Worm (Caenorhabditis elegans) whole organism, early embryonic: ENCODE measurements around the gene spo-11.

Source experiments
- B0310.2 ChIP-seq: sonication (generic microtip); optimal IDR thresholded peaks from 2 replicates; lab custom pipeline; 2016; ENCODE audit warnings: mild to moderate bottlenecking, missing genetic modification characterization, missing compliant biosample characterization
- ama-1 ChIP-seq: fragments of 150-350 bp; optimal IDR thresholded peaks from 2 replicates; lab custom pipeline; 2014
- ceh-13 ChIP-seq: fragments of 200-800 bp; sonication (Bioruptor generic); optimal IDR thresholded peaks from 2 replicates; lab custom pipeline; 2018; ENCODE audit warnings: mild to moderate bottlenecking, missing genetic modification characterization, missing compliant biosample characterization
- ceh-36 ChIP-seq: sonication (generic microtip); optimal IDR thresholded peaks from 2 replicates; lab custom pipeline; 2016; ENCODE audit warnings: missing genetic modification characterization, inconsistent platforms, missing compliant biosample characterization
- hmbx-1 ChIP-seq: sonication (generic microtip); optimal IDR thresholded peaks from 2 replicates; lab custom pipeline; 2016; ENCODE audit warnings: mild to moderate bottlenecking, missing genetic modification characterization, missing compliant biosample characterization
- scrt-1 ChIP-seq: fragments of 200-800 bp; sonication (Bioruptor generic); IDR thresholded peaks from 2 replicates; pipeline ENCODE4 v1.3.6; 2022; ENCODE audit warnings: missing genetic modification characterization, missing compliant biosample characterization
- sea-1 ChIP-seq: fragments of 200-800 bp; sonication (Bioruptor generic); conservative IDR thresholded peaks from 2 replicates; pipeline ENCODE4 v1.3.6; 2022; ENCODE audit warnings: missing genetic modification characterization, missing compliant biosample characterization
- tra-4 ChIP-seq: sonication (generic microtip); optimal IDR thresholded peaks from 2 replicates; lab custom pipeline; 2017; ENCODE audit warnings: missing genetic modification characterization, missing compliant biosample characterization

ce11 chrIV:11159886-11160285 is 35.2 kb upstream of the spo-11 start, which contains the start of gene mboa-4:
- TF ChIP-seq ama-1 (no peak), hmbx-1 (tag; lab: Kevin White, UChicago) (no peak), sea-1 (GFP tag; lab: Robert Waterston, UW) (no peak), scrt-1 (no peak), tra-4 (no peak), ceh-13 (GFP tag; lab: Kevin White, UChicago) (no peak), ceh-36 (tag; lab: Kevin White, UChicago) (no peak), B0310.2 (tag; lab: Kevin White, UChicago) (no peak)
